Worm (Caenorhabditis elegans) whole organism, L2 larva: ENCODE measurements around the gene C53B4.2.

ENCODE experiments used
- ama-1 ChIP-seq: fragments of 150-350 bp; optimal IDR thresholded peaks from 2 replicates; lab custom pipeline; 2018; ENCODE audit warnings: inconsistent platforms
- ceh-82 ChIP-seq: fragments of 150-350 bp; optimal IDR thresholded peaks from 2 replicates; lab custom pipeline; 2014; ENCODE audit warnings: missing biosample characterization, missing genetic modification characterization
- lin-13 ChIP-seq: fragments of 150-350 bp; optimal IDR thresholded peaks from 2 replicates; lab custom pipeline; 2014; ENCODE audit warnings: missing biosample characterization, missing genetic modification reagents, missing genetic modification characterization
- mdl-1 ChIP-seq, 2 experiments: fragments of 150-350 bp in 1 of 2; sonication (generic microtip) in 1 of 2; optimal IDR thresholded peaks; 2 replicates each; lab custom pipeline; 2017; ENCODE audit warnings: missing biosample characterization in 2 of 2, missing genetic modification characterization in 2 of 2
- nhr-12 ChIP-seq: fragments of 150-350 bp; optimal IDR thresholded peaks from 2 replicates; lab custom pipeline; 2014; ENCODE audit warnings: missing biosample characterization, missing genetic modification characterization
- nhr-129 ChIP-seq: fragments of 150-350 bp; optimal IDR thresholded peaks from 2 replicates; lab custom pipeline; 2014; ENCODE audit warnings: missing biosample characterization, missing genetic modification characterization
- nhr-25 ChIP-seq: fragments of 150-350 bp; sonication (generic microtip); optimal IDR thresholded peaks from 3 replicates; lab custom pipeline; 2014; ENCODE audit warnings: missing biosample characterization, missing genetic modification characterization
- peb-1 ChIP-seq: fragments of 150-350 bp; optimal IDR thresholded peaks from 2 replicates; lab custom pipeline; 2014; ENCODE audit warnings: missing biosample characterization, missing genetic modification characterization
- ztf-11 ChIP-seq: sonication (generic microtip); optimal IDR thresholded peaks from 2 replicates; lab custom pipeline; 2017; ENCODE audit warnings: missing biosample characterization, missing genetic modification characterization

DNA sequence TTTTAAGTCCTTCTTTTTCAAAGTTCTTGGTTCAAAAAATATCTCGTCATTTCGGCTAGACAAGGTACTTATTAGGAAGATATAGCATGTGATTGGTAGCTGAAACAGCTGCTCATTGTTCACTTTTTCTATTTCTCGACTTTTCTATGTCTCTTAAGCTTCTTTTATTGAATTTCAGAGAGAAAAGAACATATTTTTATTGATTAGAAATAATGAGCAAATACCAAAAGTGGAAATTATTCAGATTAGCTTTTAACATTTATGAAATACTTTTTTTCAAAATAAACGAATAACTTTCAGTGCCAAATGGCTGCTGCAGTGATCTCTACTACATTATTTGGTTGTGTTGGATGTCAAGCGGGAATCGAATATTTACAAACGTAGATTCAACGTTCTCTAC is 18.6 kb downstream of the C53B4.2 start, which contains the start of gene nstp-1:
- TF ChIP-seq mdl-1 (tag; optimal IDR thresholded peaks at IDR 0.05; lab: Kevin White, UChicago) (no peak), ceh-82 (no peak), nhr-12 (no peak), ama-1 (lab: Kevin White, UChicago) (no peak), peb-1 (no peak), ztf-11 (tag; lab: Kevin White, UChicago) (no peak), nhr-25 (tag; lab: Kevin White, UChicago) (no peak), lin-13 (GFP tag; lab: Kevin White, UChicago) (no peak), nhr-129 (tag; lab: Kevin White, UChicago) (no peak)
